Fruit fly (Drosophila melanogaster) S2 (cell line): ENCODE measurements around the gene rdx.

Experiments used
- CG8478 ChIP-seq: fragments of >200 bp; optimal IDR thresholded peaks from 2 replicates; lab custom pipeline; 2018
- CTCF ChIP-seq, 2 experiments: fragments of >200 bp; optimal IDR thresholded peaks; 2 replicates each; lab custom pipeline; 2018

- TF ChIP-seq CG8478 (lab: Kevin White, UChicago): no peak
- no peak for TF ChIP-seq CTCF (optimal IDR thresholded peaks at IDR 0.05; lab: Kevin White, UChicago)
These were observed 55.8 kb downstream of the rdx start for dm6 chr3R:13976070-13976492.
